Fruit fly (Drosophila melanogaster) whole organism, pupa: ENCODE results near the gene PH4alphaSG2.

Experiments
- CG13204 ChIP-seq: fragments of 200-800 bp; sonication (Bioruptor generic); optimal IDR thresholded peaks from 2 replicates; lab custom pipeline; 2018; ENCODE audit warnings: missing biosample characterization, mild to moderate bottlenecking, missing genetic modification characterization, moderate library complexity
- CG14655 ChIP-seq: fragments of 200-800 bp; sonication (Bioruptor generic); optimal IDR thresholded peaks from 3 replicates; lab custom pipeline; 2017; ENCODE audit warnings: mild to moderate bottlenecking, missing biosample characterization, missing genetic modification reagents, missing genetic modification characterization
- D1 ChIP-seq: fragments of 200-800 bp; sonication (Bioruptor generic); optimal IDR thresholded peaks from 2 replicates; lab custom pipeline; 2018; ENCODE audit warnings: missing biosample characterization, mild to moderate bottlenecking, missing genetic modification characterization, moderate library complexity
- EcR ChIP-seq: fragments of 200-800 bp; sonication (Bioruptor generic); optimal IDR thresholded peaks from 3 replicates; lab custom pipeline; 2019; ENCODE audit warnings: missing biosample characterization, missing genetic modification characterization, mild to moderate bottlenecking, moderate library complexity, missing genetic modification reagents
- Pif1B ChIP-seq: fragments of 200-800 bp; sonication (Bioruptor generic); optimal IDR thresholded peaks from 3 replicates; lab custom pipeline; 2016; ENCODE audit warnings: missing biosample characterization, missing genetic modification characterization
- fd96Ca ChIP-seq: fragments of 200-800 bp; sonication (Bioruptor generic); IDR thresholded peaks from 3 replicates; pipeline ENCODE4 v1.3.6; 2022; ENCODE audit warnings: missing biosample characterization, missing genetic modification characterization
- rn ChIP-seq: fragments of 200-800 bp; sonication (Bioruptor generic); IDR thresholded peaks from 2 replicates; pipeline ENCODE4 v1.3.6; 2022; ENCODE audit warnings: missing biosample characterization, missing genetic modification characterization

DNA sequence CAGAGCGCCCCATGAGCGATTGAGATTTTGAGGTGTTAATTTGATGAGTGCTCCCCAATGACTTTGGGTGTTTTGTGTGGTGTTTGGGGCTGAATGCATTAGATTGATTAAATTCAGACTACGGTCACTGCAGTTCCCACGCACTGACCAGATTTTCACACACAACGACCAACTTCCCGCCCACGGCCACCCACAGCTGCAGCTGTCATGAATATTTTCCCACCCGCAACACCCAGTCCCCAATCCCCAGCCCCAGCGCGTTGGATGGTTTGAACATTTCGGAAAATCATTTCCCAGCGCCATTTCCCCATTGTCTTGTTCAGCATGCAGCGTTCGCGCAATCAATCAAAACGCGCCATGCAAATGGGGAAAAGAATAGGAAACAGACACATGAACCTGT is 51.6 kb downstream of the PH4alphaSG2 start:
- no peak for TF ChIP-seq fd96Ca (GFP tag; lab: Robert Waterston, UW)
- TF ChIP-seq CG14655, result no peak
- no peak for TF ChIP-seq rn (GFP tag; lab: Robert Waterston, UW)
- no peak for TF ChIP-seq Pif1B (GFP tag; lab: Kevin White, UChicago)
- no peak for TF ChIP-seq EcR
- no peak for TF ChIP-seq CG13204 (GFP tag; lab: Kevin White, UChicago)
- no peak for TF ChIP-seq D1
